Worm (Caenorhabditis elegans): ENCODE data around the gene K12H6.4.

DNA sequence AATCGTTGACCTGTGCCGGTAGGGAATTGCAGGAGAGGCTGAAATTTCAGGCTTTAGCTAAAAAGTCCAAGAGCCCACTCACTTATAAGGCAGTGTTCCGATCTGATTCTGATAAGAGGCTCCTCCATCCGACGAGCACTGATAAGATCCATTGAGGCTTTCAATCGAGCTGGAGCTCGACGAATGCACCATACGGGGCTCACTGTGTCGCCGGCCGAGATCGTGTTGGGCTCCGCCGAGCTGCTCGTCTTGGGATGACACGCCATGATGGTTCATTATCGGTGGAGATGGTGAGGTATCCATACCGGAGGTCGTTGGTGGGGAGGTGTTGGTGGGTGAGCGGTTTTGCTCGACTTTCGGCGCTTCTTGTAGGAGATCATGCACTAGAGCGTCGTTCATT, 27.6 kb downstream of the K12H6.4 start:
- TF ChIP-seq lin-11 (tag; optimal IDR thresholded peaks at IDR 0.05) (no peak), ref-2 (tag; optimal IDR thresholded peaks at IDR 0.05) (no peak), pha-4 (tag; optimal IDR thresholded peaks at IDR 0.05) (no peak), sdc-2 (tag; optimal IDR thresholded peaks at IDR 0.05) (no peak), ceh-9 (tag; optimal IDR thresholded peaks at IDR 0.05) (no peak), syd-9 (tag; optimal IDR thresholded peaks at IDR 0.05) (no peak), ama-1 (optimal IDR thresholded peaks at IDR 0.05) (no peak), madf-2 (tag; optimal IDR thresholded peaks at IDR 0.05) (no peak), dmd-4 (tag; optimal IDR thresholded peaks at IDR 0.05; ENCODE audit: borderline replicate concordance) (no peak), nhr-11 (tag; optimal IDR thresholded peaks at IDR 0.05) (no peak), elt-2 (tag; optimal IDR thresholded peaks at IDR 0.05) (no peak)
